Worm (Caenorhabditis elegans) whole organism, young adult: ENCODE data around the gene nhr-141.
A peak's percentile ranks its signal among the peaks of the same experiment; 100 is the strongest.

Source experiments
- F10E7.11 ChIP-seq: sonication (generic microtip); optimal IDR thresholded peaks from 2 replicates; lab custom pipeline; 2017; ENCODE audit warnings: mild to moderate bottlenecking, missing genetic modification characterization, moderate library complexity, missing compliant biosample characterization
- F23B12.7 ChIP-seq: sonication (generic microtip); optimal IDR thresholded peaks from 2 replicates; lab custom pipeline; 2017; ENCODE audit warnings: missing genetic modification characterization, mild to moderate bottlenecking, missing compliant biosample characterization, antibody characterized with exemption, moderate library complexity; ENCODE audit not compliant: insufficient read depth
- F49E8.2 ChIP-seq: sonication (generic microtip); optimal IDR thresholded peaks from 3 replicates; lab custom pipeline; 2017; ENCODE audit warnings: missing genetic modification characterization, mild to moderate bottlenecking, missing compliant biosample characterization, antibody characterized with exemption, moderate library complexity; ENCODE audit not compliant: insufficient read depth
- F52B5.7 ChIP-seq: sonication (generic microtip); optimal IDR thresholded peaks from 2 replicates; lab custom pipeline; 2016; ENCODE audit warnings: mild to moderate bottlenecking, missing genetic modification characterization, missing compliant biosample characterization
- K11D2.4 ChIP-seq: fragments of 200-800 bp; sonication (Bioruptor generic); IDR thresholded peaks from 2 replicates; pipeline ENCODE4 v1.3.6; 2022; ENCODE audit warnings: missing genetic modification reagents, missing genetic modification characterization, missing compliant biosample characterization
- Y53G8AR.9 ChIP-seq: fragments of 200-800 bp; sonication (Bioruptor generic); conservative IDR thresholded peaks from 2 replicates; pipeline ENCODE4 v1.3.6; 2022; ENCODE audit warnings: missing genetic modification reagents, missing genetic modification characterization, missing compliant biosample characterization
- Y56A3A.18 ChIP-seq: fragments of 200-800 bp; sonication (Bioruptor generic); IDR thresholded peaks from 2 replicates; pipeline ENCODE4 v1.3.6; 2022; ENCODE audit warnings: missing genetic modification reagents, missing genetic modification characterization, missing compliant biosample characterization
- ZK185.1 ChIP-seq: sonication (generic microtip); optimal IDR thresholded peaks from 2 replicates; lab custom pipeline; 2016; ENCODE audit warnings: mild to moderate bottlenecking, missing genetic modification characterization, missing compliant biosample characterization; ENCODE audit not compliant: poor library complexity, severe bottlenecking
- ama-1 ChIP-seq, 3 experiments: fragments of 150-350 bp in 1 of 3; sonication (generic microtip) in 2 of 3; optimal IDR thresholded peaks; 2 replicates each; lab custom pipeline; 2014 to 2018; ENCODE audit warnings: missing biosample characterization in 2 of 3, missing genetic modification characterization in 2 of 3, missing genetic modification reagents in 2 of 3
- athp-1 ChIP-seq: sonication (generic microtip); optimal IDR thresholded peaks from 2 replicates; lab custom pipeline; 2017; ENCODE audit warnings: mild to moderate bottlenecking, missing genetic modification characterization, missing compliant biosample characterization
- bed-2 ChIP-seq: fragments of 200-800 bp; sonication (Bioruptor generic); IDR thresholded peaks from 2 replicates; pipeline ENCODE4 v1.3.6; 2022; ENCODE audit warnings: missing genetic modification reagents, missing genetic modification characterization, missing compliant biosample characterization
- cebp-1 ChIP-seq, 2 experiments: fragments of 200-800 bp in 1 of 2; sonication (Bioruptor generic) in 1 of 2; sonication (generic microtip) in 1 of 2; IDR thresholded peaks in 1 of 2; optimal IDR thresholded peaks in 1 of 2; 2 replicates each; pipeline versions ENCODE4 v1.3.6 to Lab custom; 2017 to 2022; ENCODE audit warnings: missing compliant biosample characterization in 2 of 2, missing genetic modification characterization in 2 of 2, mild to moderate bottlenecking in 1 of 2, missing genetic modification reagents in 1 of 2, moderate library complexity in 1 of 2
- cebp-2 ChIP-seq: fragments of 200-800 bp; sonication (Bioruptor generic); IDR thresholded peaks from 2 replicates; pipeline ENCODE4 v1.3.6; 2022; ENCODE audit warnings: missing genetic modification characterization, missing compliant biosample characterization
- ceh-91 ChIP-seq: fragments of 200-800 bp; sonication (Bioruptor generic); IDR thresholded peaks from 2 replicates; pipeline ENCODE4 v1.3.6; 2022; ENCODE audit warnings: missing genetic modification reagents, missing genetic modification characterization, missing compliant biosample characterization
- chd-7 ChIP-seq: sonication (generic microtip); optimal IDR thresholded peaks from 2 replicates; lab custom pipeline; 2016; ENCODE audit warnings: mild to moderate bottlenecking, missing genetic modification characterization, moderate library complexity, missing compliant biosample characterization
- die-1 ChIP-seq: sonication (generic microtip); optimal IDR thresholded peaks from 2 replicates; lab custom pipeline; 2016; ENCODE audit warnings: missing genotype, mild to moderate bottlenecking, missing genetic modification characterization, missing compliant biosample characterization
- efl-1 ChIP-seq: fragments of 150-350 bp; optimal IDR thresholded peaks from 2 replicates; lab custom pipeline; 2014; ENCODE audit warnings: missing biosample characterization, missing genetic modification reagents, missing genetic modification characterization
- fkh-3 ChIP-seq: sonication (generic microtip); optimal IDR thresholded peaks from 2 replicates; lab custom pipeline; 2016; ENCODE audit warnings: mild to moderate bottlenecking, missing genetic modification characterization, missing compliant biosample characterization
- hlh-12 ChIP-seq: sonication (generic microtip); optimal IDR thresholded peaks from 2 replicates; lab custom pipeline; 2016; ENCODE audit warnings: missing genetic modification characterization, missing compliant biosample characterization
- hlh-26 ChIP-seq: fragments of 200-800 bp; sonication (Bioruptor generic); conservative IDR thresholded peaks from 2 replicates; pipeline ENCODE4 v1.3.6; 2022; ENCODE audit warnings: missing genetic modification reagents, missing genetic modification characterization, missing compliant biosample characterization
- hmg-20 ChIP-seq: fragments of 200-800 bp; sonication (Bioruptor generic); IDR thresholded peaks from 2 replicates; pipeline ENCODE4 v1.3.6; 2022; ENCODE audit warnings: missing genetic modification reagents, missing genetic modification characterization, missing compliant biosample characterization
- lin-26 ChIP-seq: fragments of 200-800 bp; sonication (Bioruptor generic); IDR thresholded peaks from 2 replicates; pipeline ENCODE4 v1.3.6; 2022; ENCODE audit warnings: missing genetic modification reagents, missing genetic modification characterization, missing compliant biosample characterization
- madf-3 ChIP-seq: fragments of 200-800 bp; sonication (Bioruptor generic); IDR thresholded peaks from 2 replicates; pipeline ENCODE4 v1.3.6; 2022; ENCODE audit warnings: missing genetic modification reagents, missing genetic modification characterization, missing compliant biosample characterization
- madf-6 ChIP-seq: fragments of 200-800 bp; sonication (Bioruptor generic); IDR thresholded peaks from 2 replicates; pipeline ENCODE4 v1.3.6; 2022; ENCODE audit warnings: missing genetic modification reagents, missing genetic modification characterization, missing compliant biosample characterization
- mcd-1 ChIP-seq: fragments of 200-800 bp; sonication (Bioruptor generic); IDR thresholded peaks from 2 replicates; pipeline ENCODE4 v1.3.6; 2022; ENCODE audit warnings: missing genetic modification reagents, missing genetic modification characterization, missing compliant biosample characterization
- nfya-1 ChIP-seq: sonication (generic microtip); optimal IDR thresholded peaks from 2 replicates; lab custom pipeline; 2017; ENCODE audit warnings: antibody characterized with exemption, missing compliant biosample characterization, missing genetic modification characterization, borderline replicate concordance; ENCODE audit not compliant: insufficient read depth
- sdz-38 ChIP-seq: sonication (generic microtip); optimal IDR thresholded peaks from 2 replicates; lab custom pipeline; 2016; ENCODE audit warnings: missing genotype, missing genetic modification characterization, missing compliant biosample characterization
- somi-1 ChIP-seq: fragments of 200-800 bp; sonication (Bioruptor generic); optimal IDR thresholded peaks from 2 replicates; lab custom pipeline; 2018; ENCODE audit warnings: mild to moderate bottlenecking, missing genetic modification characterization, missing compliant biosample characterization
- sptf-2 ChIP-seq: fragments of 200-800 bp; sonication (Bioruptor generic); optimal IDR thresholded peaks from 2 replicates; lab custom pipeline; 2018; ENCODE audit warnings: mild to moderate bottlenecking, missing genetic modification characterization, missing compliant biosample characterization
- tlf-1 ChIP-seq: fragments of 200-800 bp; sonication (Bioruptor generic); optimal IDR thresholded peaks from 2 replicates; lab custom pipeline; 2018; ENCODE audit warnings: mild to moderate bottlenecking, missing genetic modification characterization, missing compliant biosample characterization
- ztf-18 ChIP-seq: sonication (generic microtip); optimal IDR thresholded peaks from 2 replicates; lab custom pipeline; 2016; ENCODE audit warnings: missing genotype, mild to moderate bottlenecking, missing genetic modification characterization, missing compliant biosample characterization
- ztf-26 ChIP-seq: sonication (generic microtip); optimal IDR thresholded peaks from 2 replicates; lab custom pipeline; 2017; ENCODE audit warnings: missing genetic modification characterization, missing compliant biosample characterization
- ztf-3 ChIP-seq: fragments of 200-800 bp; sonication (Bioruptor generic); optimal IDR thresholded peaks from 2 replicates; lab custom pipeline; 2018; ENCODE audit warnings: mild to moderate bottlenecking, missing genetic modification characterization, missing compliant biosample characterization

Gene nhr-141

ce11 chrV:7436509-7436908 is 8.0 kb upstream of the nhr-141 start:
- TF ChIP-seq F49E8.2 (tag; lab: Kevin White, UChicago) = no peak
- 0 out of 2 replicates have a peak, but pooled peaks have one; percentile 25 for TF ChIP-seq Y53G8AR.9 (GFP tag; lab: Robert Waterston, UW)

ce11 chrV:7436911-7437310 is 7.5 kb upstream of the nhr-141 start:
- no peak for TF ChIP-seq cebp-2
- no peak for TF ChIP-seq efl-1 (GFP tag; lab: Kevin White, UChicago)
- TF ChIP-seq somi-1 (GFP tag; lab: Kevin White, UChicago) = peak; percentile 4
- TF ChIP-seq ztf-26 (tag; lab: Kevin White, UChicago) = no peak
- TF ChIP-seq tlf-1 (GFP tag; lab: Kevin White, UChicago) = no peak
- peak; percentile 9; the same call in 1 of the 2 replicates for TF ChIP-seq lin-26 (GFP tag; lab: Robert Waterston, UW)
- TF ChIP-seq cebp-1 (GFP tag; IDR thresholded peaks at IDR 0.05; lab: Robert Waterston, UW) = 0 out of 2 replicates have a peak, but pooled peaks have one; percentile 21
- TF ChIP-seq cebp-1 (tag; optimal IDR thresholded peaks at IDR 0.05; lab: Kevin White, UChicago) = no peak
- TF ChIP-seq Y53G8AR.9 (GFP tag; lab: Robert Waterston, UW) = peak; percentile 34; the same call in 1 of the 2 replicates
- no peak for TF ChIP-seq F23B12.7 (tag; lab: Kevin White, UChicago)
- TF ChIP-seq hmg-20 (GFP tag; lab: Robert Waterston, UW) = no peak
- no peak for TF ChIP-seq ztf-18 (tag; lab: Kevin White, UChicago)
- TF ChIP-seq ceh-91 (GFP tag; lab: Robert Waterston, UW) = no peak
- no peak for TF ChIP-seq ztf-3 (GFP tag; lab: Kevin White, UChicago)
- no peak for TF ChIP-seq hlh-12 (tag; lab: Kevin White, UChicago)
- no peak for TF ChIP-seq Y56A3A.18
- TF ChIP-seq ZK185.1 = peak; percentile 65
- TF ChIP-seq die-1 (tag; lab: Kevin White, UChicago) = peak; percentile 19
- TF ChIP-seq madf-6 = 0 out of 2 replicates have a peak, but pooled peaks have one; percentile 32
- peak; percentile 74 for TF ChIP-seq ama-1 (optimal IDR thresholded peaks at IDR 0.05; lab: Kevin White, UChicago)
- no peak for TF ChIP-seq ama-1 (GFP tag; optimal IDR thresholded peaks at IDR 0.05; lab: Kevin White, UChicago)
- peak; percentile 12 for TF ChIP-seq fkh-3 (tag; lab: Kevin White, UChicago)
- TF ChIP-seq sptf-2 = no peak
- TF ChIP-seq athp-1 (tag; lab: Kevin White, UChicago) = no peak
- TF ChIP-seq madf-3 = 0 out of 2 replicates have a peak, but pooled peaks have one; percentile 24
- TF ChIP-seq chd-7 (tag; lab: Kevin White, UChicago) = peak; percentile 32
- TF ChIP-seq, all 124 proteins: peak for 11

- TF ChIP-seq mcd-1 (GFP tag; lab: Robert Waterston, UW) (peak; percentile 18; the same call in 1 of the 2 replicates), F52B5.7 (tag; lab: Kevin White, UChicago) (peak; percentile 10), K11D2.4 (GFP tag; lab: Robert Waterston, UW) (0 out of 2 replicates have a peak, but pooled peaks have one; percentile 16), sdz-38 (tag; lab: Kevin White, UChicago) (no peak), F10E7.11 (tag; lab: Kevin White, UChicago) (peak; percentile 63)
- TF ChIP-seq, all 124 proteins: peak for 4
These were observed 6.9 kb upstream of the nhr-141 start, which contains the start of gene F25E5.9 for ce11 chrV:7437538-7437937. Gene F25E5.9, minus strand, starts transcription at chrV:7437919.

ce11 chrV:7437985-7438384 is 6.5 kb upstream of the nhr-141 start, which contains the start of gene F25E5.16:
Gene F25E5.16, plus strand, starts transcription at chrV:7438285.
- no peak for TF ChIP-seq bed-2 (GFP tag; lab: Robert Waterston, UW)
- TF ChIP-seq madf-3 = no peak
- TF ChIP-seq nfya-1 (tag; lab: Kevin White, UChicago) = no peak
- no peak for TF ChIP-seq hlh-26
